Worm (Caenorhabditis elegans): ENCODE measurements around the gene F58G1.2.

DNA sequence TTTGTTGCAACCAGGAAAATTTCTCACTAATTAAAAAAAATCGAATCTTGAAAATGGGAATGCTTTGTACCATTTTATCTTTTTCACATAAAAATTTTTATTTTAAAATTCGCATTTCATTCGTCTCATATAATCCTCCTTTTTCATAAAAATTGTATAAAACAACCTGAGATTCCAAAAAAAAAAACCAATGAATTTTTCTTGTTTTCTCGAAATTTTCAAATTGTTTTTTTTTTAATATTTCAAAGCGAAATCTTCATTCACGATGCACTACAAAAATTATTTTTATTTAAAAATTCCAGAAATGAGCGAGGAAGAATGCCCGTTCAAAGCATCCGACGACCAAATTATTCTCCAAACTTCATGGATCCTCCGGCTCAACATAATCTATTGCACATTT is 33.8 kb downstream of the F58G1.2 start, which contains the start of gene sra-14:
- TF ChIP-seq him-1 (tag; optimal IDR thresholded peaks at IDR 0.05) (no peak), W03F9.2 (tag; optimal IDR thresholded peaks at IDR 0.05) (no peak)
